Fruit fly (Drosophila melanogaster) whole organism, embryonic: ENCODE measurements around the gene CG32642.
A peak's percentile ranks its signal among the peaks of the same experiment; 100 is the strongest.

Source experiments
- B-H2 ChIP-seq: fragments of 200-800 bp; sonication (Bioruptor generic); optimal IDR thresholded peaks from 2 replicates; lab custom pipeline; 2018; ENCODE audit warnings: missing biosample characterization, mild to moderate bottlenecking, missing genetic modification characterization
- BEAF-32 ChIP-seq: fragments of 200-800 bp; sonication (Bioruptor generic); optimal IDR thresholded peaks from 3 replicates; lab custom pipeline; 2017; ENCODE audit warnings: missing biosample characterization, missing genetic modification characterization, mild to moderate bottlenecking, moderate library complexity, missing genetic modification reagents
- Blimp-1 ChIP-seq: fragments of 200-800 bp; sonication (Bioruptor generic); optimal IDR thresholded peaks from 3 replicates; lab custom pipeline; 2018; ENCODE audit warnings: missing biosample characterization, missing genetic modification characterization, mild to moderate bottlenecking, moderate library complexity, missing genetic modification reagents
- CG10267 ChIP-seq: fragments of 200-800 bp; sonication (Bioruptor generic); optimal IDR thresholded peaks from 2 replicates; lab custom pipeline; 2018; ENCODE audit warnings: missing biosample characterization, mild to moderate bottlenecking, missing genetic modification characterization, moderate library complexity
- CG10321 ChIP-seq: fragments of 200-800 bp; sonication (Bioruptor generic); IDR thresholded peaks from 2 replicates; pipeline ENCODE4 v1.3.6; 2022; ENCODE audit warnings: missing biosample characterization, missing genetic modification characterization
- CG11398 ChIP-seq: fragments of 200-800 bp; sonication (Bioruptor generic); optimal IDR thresholded peaks from 2 replicates; lab custom pipeline; 2016; ENCODE audit warnings: missing biosample characterization, missing genetic modification characterization
- CG11504 ChIP-seq: fragments of 200-800 bp; sonication (Bioruptor generic); optimal IDR thresholded peaks from 3 replicates; lab custom pipeline; 2019; ENCODE audit warnings: missing biosample characterization, mild to moderate bottlenecking, missing genetic modification characterization, moderate library complexity
- CG12219 ChIP-seq: fragments of 200-800 bp; sonication (Bioruptor generic); optimal IDR thresholded peaks from 3 replicates; lab custom pipeline; 2018; ENCODE audit warnings: missing biosample characterization, mild to moderate bottlenecking, missing genetic modification characterization
- CG12659 ChIP-seq: fragments of 200-800 bp; sonication (Bioruptor generic); optimal IDR thresholded peaks from 3 replicates; lab custom pipeline; 2017; ENCODE audit warnings: mild to moderate bottlenecking, missing biosample characterization, missing genetic modification reagents, missing genetic modification characterization
- CG15514 ChIP-seq: fragments of 200-800 bp; sonication (Bioruptor generic); optimal IDR thresholded peaks from 3 replicates; lab custom pipeline; 2017; ENCODE audit warnings: missing biosample characterization, missing genetic modification characterization, mild to moderate bottlenecking, moderate library complexity, missing genetic modification reagents
- CG15696 ChIP-seq: fragments of 200-800 bp; sonication (Bioruptor generic); optimal IDR thresholded peaks from 2 replicates; lab custom pipeline; 2019; ENCODE audit warnings: missing biosample characterization, mild to moderate bottlenecking, missing genetic modification characterization, moderate library complexity
- CG16863 ChIP-seq: fragments of 200-800 bp; sonication (Bioruptor generic); optimal IDR thresholded peaks from 3 replicates; lab custom pipeline; 2016; ENCODE audit warnings: missing biosample characterization, missing genetic modification characterization
- CG17912 ChIP-seq: fragments of 200-800 bp; sonication (Bioruptor generic); optimal IDR thresholded peaks from 2 replicates; lab custom pipeline; 2018; ENCODE audit warnings: missing biosample characterization, mild to moderate bottlenecking, missing genetic modification characterization
- CG1832 ChIP-seq: fragments of 200-800 bp; sonication (Bioruptor generic); optimal IDR thresholded peaks from 2 replicates; lab custom pipeline; 2017; ENCODE audit warnings: missing biosample characterization, mild to moderate bottlenecking, missing genetic modification characterization, inconsistent platforms
- CG2129 ChIP-seq: fragments of 200-800 bp; sonication (Bioruptor generic); IDR thresholded peaks from 2 replicates; pipeline ENCODE4 v1.3.6; 2022; ENCODE audit warnings: missing biosample characterization, missing genetic modification characterization; ENCODE audit not compliant: partially characterized antibody
- CG2199 ChIP-seq: fragments of 200-800 bp; sonication (Bioruptor generic); IDR thresholded peaks from 3 replicates; pipeline ENCODE4 v1.3.6; 2022; ENCODE audit warnings: missing biosample characterization, missing genetic modification characterization
- CG30403 ChIP-seq: fragments of 200-800 bp; sonication (Bioruptor generic); optimal IDR thresholded peaks from 3 replicates; lab custom pipeline; 2016; ENCODE audit warnings: missing biosample characterization, missing genetic modification characterization
- CG3163 ChIP-seq: fragments of 200-800 bp; sonication (Bioruptor generic); optimal IDR thresholded peaks from 3 replicates; lab custom pipeline; 2016; ENCODE audit warnings: missing biosample characterization, missing genetic modification characterization
- CG6765 ChIP-seq: fragments of 200-800 bp; sonication (Bioruptor generic); optimal IDR thresholded peaks from 3 replicates; lab custom pipeline; 2017; ENCODE audit warnings: missing biosample characterization, mild to moderate bottlenecking, missing genetic modification characterization
- CG7271 ChIP-seq: fragments of 200-800 bp; sonication (Bioruptor generic); optimal IDR thresholded peaks from 2 replicates; lab custom pipeline; 2018; ENCODE audit warnings: missing biosample characterization, mild to moderate bottlenecking, missing genetic modification characterization, moderate library complexity
- CG7372 ChIP-seq: fragments of 200-800 bp; sonication (Bioruptor generic); IDR thresholded peaks from 2 replicates; pipeline ENCODE4 v1.3.6; 2022; ENCODE audit warnings: missing biosample characterization, missing genetic modification characterization
- CG7839 ChIP-seq: fragments of 200-800 bp; sonication (Bioruptor generic); optimal IDR thresholded peaks from 3 replicates; lab custom pipeline; 2018; ENCODE audit warnings: missing biosample characterization, mild to moderate bottlenecking, missing genetic modification characterization, moderate library complexity
- CG7987 ChIP-seq: fragments of 200-800 bp; sonication (Bioruptor generic); optimal IDR thresholded peaks from 2 replicates; lab custom pipeline; 2018; ENCODE audit warnings: missing biosample characterization, mild to moderate bottlenecking, missing genetic modification characterization, moderate library complexity
- CG8478 ChIP-seq: fragments of >200 bp; optimal IDR thresholded peaks from 2 replicates; lab custom pipeline; 2018
- Chrac-16 ChIP-seq: fragments of 200-800 bp; sonication (Bioruptor generic); optimal IDR thresholded peaks from 3 replicates; lab custom pipeline; 2016; ENCODE audit warnings: missing biosample characterization, missing genetic modification characterization
- CoRest ChIP-seq: fragments of 200-800 bp; sonication (Bioruptor generic); optimal IDR thresholded peaks from 3 replicates; lab custom pipeline; 2018; ENCODE audit warnings: missing biosample characterization, mild to moderate bottlenecking, missing genetic modification characterization, moderate library complexity
- D19B ChIP-seq: fragments of 200-800 bp; sonication (Bioruptor generic); optimal IDR thresholded peaks from 2 replicates; lab custom pipeline; 2017; ENCODE audit warnings: missing biosample characterization, mild to moderate bottlenecking, missing genetic modification characterization
- Dip3 ChIP-seq: fragments of 200-800 bp; sonication (Bioruptor generic); optimal IDR thresholded peaks from 3 replicates; lab custom pipeline; 2016; ENCODE audit warnings: missing biosample characterization, missing genetic modification characterization
- Ets65A ChIP-seq: fragments of 200-800 bp; sonication (Bioruptor generic); peaks from one replicate; lab custom pipeline; 2016; ENCODE audit warnings: missing biosample characterization, missing genetic modification characterization
- Gug ChIP-seq: fragments of 200-800 bp; sonication (Bioruptor generic); IDR thresholded peaks from 4 replicates; pipeline ENCODE4 v1.3.6; 2022; ENCODE audit warnings: missing biosample characterization, missing genetic modification characterization
- HHEX ChIP-seq: fragments of 200-800 bp; sonication (Bioruptor generic); optimal IDR thresholded peaks from 3 replicates; lab custom pipeline; 2017; ENCODE audit warnings: missing biosample characterization, mild to moderate bottlenecking, missing genetic modification characterization, missing genetic modification reagents
- Jarid2 ChIP-seq: fragments of 200-800 bp; sonication (Bioruptor generic); optimal IDR thresholded peaks from 3 replicates; lab custom pipeline; 2017; ENCODE audit warnings: mild to moderate bottlenecking, missing biosample characterization, missing genetic modification reagents, missing genetic modification characterization
- Oli ChIP-seq: fragments of 200-800 bp; sonication (Bioruptor generic); optimal IDR thresholded peaks from 2 replicates; lab custom pipeline; 2018; ENCODE audit warnings: missing biosample characterization, mild to moderate bottlenecking, missing genetic modification characterization, moderate library complexity
- Ravus ChIP-seq: fragments of 200-800 bp; sonication (Bioruptor generic); IDR thresholded peaks from 2 replicates; pipeline ENCODE4 v1.3.6; 2022; ENCODE audit warnings: missing biosample characterization, missing genetic modification characterization
- Rx ChIP-seq: fragments of 200-800 bp; sonication (Bioruptor generic); IDR thresholded peaks from 2 replicates; pipeline ENCODE4 v1.3.6; 2022; ENCODE audit warnings: missing biosample characterization, missing genetic modification characterization
- Xbp1 ChIP-seq: fragments of 200-800 bp; sonication (Bioruptor generic); optimal IDR thresholded peaks from 3 replicates; lab custom pipeline; 2016; ENCODE audit warnings: missing biosample characterization, mild to moderate bottlenecking, missing genetic modification characterization
- cas ChIP-seq: fragments of 200-800 bp; sonication (Bioruptor generic); IDR thresholded peaks from 2 replicates; pipeline ENCODE4 v1.3.6; 2022; ENCODE audit warnings: missing biosample characterization, missing genetic modification characterization
- cato ChIP-seq: fragments of 200-800 bp; sonication (Bioruptor generic); optimal IDR thresholded peaks from 2 replicates; lab custom pipeline; 2016; ENCODE audit warnings: missing biosample characterization, missing genetic modification characterization, borderline replicate concordance
- fd96Cb ChIP-seq: fragments of 200-800 bp; sonication (Bioruptor generic); optimal IDR thresholded peaks from 2 replicates; lab custom pipeline; 2018; ENCODE audit warnings: missing biosample characterization, mild to moderate bottlenecking, missing genetic modification characterization, moderate library complexity
- grau ChIP-seq: fragments of 200-800 bp; optimal IDR thresholded peaks from 3 replicates; lab custom pipeline; 2019; ENCODE audit warnings: missing biosample characterization, mild to moderate bottlenecking, missing genetic modification characterization, moderate library complexity
- ind ChIP-seq: fragments of 200-800 bp; sonication (Bioruptor generic); optimal IDR thresholded peaks from 3 replicates; lab custom pipeline; 2016; ENCODE audit warnings: missing biosample characterization, missing genetic modification characterization
- inv ChIP-seq: fragments of 200-800 bp; sonication (Bioruptor generic); IDR thresholded peaks from 2 replicates; pipeline ENCODE4 v1.3.6; 2022; ENCODE audit warnings: missing biosample characterization, missing genetic modification characterization; ENCODE audit not compliant: partially characterized antibody
- jumu ChIP-seq: fragments of 200-800 bp; sonication (Bioruptor generic); optimal IDR thresholded peaks from 3 replicates; lab custom pipeline; 2016; ENCODE audit warnings: missing biosample characterization, missing genetic modification characterization
- pfk ChIP-seq: fragments of 200-800 bp; sonication (Bioruptor generic); optimal IDR thresholded peaks from 2 replicates; lab custom pipeline; 2018; ENCODE audit warnings: missing biosample characterization, mild to moderate bottlenecking, missing genetic modification characterization, moderate library complexity
- pros ChIP-seq: fragments of 200-800 bp; sonication (Bioruptor generic); optimal IDR thresholded peaks from 3 replicates; lab custom pipeline; 2019; ENCODE audit warnings: missing biosample characterization, mild to moderate bottlenecking, missing genetic modification characterization, moderate library complexity
- ranshi ChIP-seq: fragments of 200-800 bp; sonication (Bioruptor generic); IDR thresholded peaks from 2 replicates; pipeline ENCODE4 v1.3.6; 2022; ENCODE audit warnings: missing biosample characterization, missing genetic modification characterization
- sens-2 ChIP-seq: fragments of 200-800 bp; sonication (Bioruptor generic); IDR thresholded peaks from 2 replicates; pipeline ENCODE4 v1.3.6; 2022; ENCODE audit warnings: missing biosample characterization, missing genetic modification characterization
- shn ChIP-seq: fragments of 200-800 bp; sonication (Bioruptor generic); optimal IDR thresholded peaks from 3 replicates; lab custom pipeline; 2016; ENCODE audit warnings: missing biosample characterization, missing genetic modification characterization
- twi ChIP-seq: fragments of 200-800 bp; optimal IDR thresholded peaks from 2 replicates; lab custom pipeline; 2019; ENCODE audit warnings: missing biosample characterization, mild to moderate bottlenecking, missing genetic modification characterization, moderate library complexity
- wek ChIP-seq: fragments of 200-800 bp; sonication (Bioruptor generic); optimal IDR thresholded peaks from 3 replicates; lab custom pipeline; 2018; ENCODE audit warnings: missing biosample characterization, mild to moderate bottlenecking, missing genetic modification characterization, moderate library complexity
- yki ChIP-seq: fragments of >200 bp; optimal IDR thresholded peaks from 3 replicates; lab custom pipeline; 2018
- zfh1 ChIP-seq: fragments of 200-800 bp; sonication (Bioruptor generic); IDR thresholded peaks from 3 replicates; pipeline ENCODE4 v1.3.6; 2022; ENCODE audit warnings: missing biosample characterization, missing genetic modification characterization

Gene CG32642

DNA sequence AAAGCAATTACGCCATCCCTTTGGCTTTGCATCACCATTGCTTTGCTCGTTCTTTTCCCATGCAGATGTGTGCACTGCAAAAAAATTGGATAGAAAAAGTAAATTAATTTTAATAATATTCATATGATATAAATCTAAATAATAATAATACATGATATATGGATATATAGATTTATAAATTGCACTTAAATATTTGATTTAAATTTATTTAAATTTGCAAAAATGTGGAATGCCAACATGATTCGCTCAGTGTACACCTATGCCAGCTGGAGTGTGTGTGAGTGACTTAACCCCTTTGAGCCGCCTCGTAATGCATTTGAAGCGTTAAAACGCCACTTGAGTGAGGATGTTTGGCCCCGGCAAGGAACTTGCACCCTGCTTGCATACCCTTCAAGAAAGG is 45.3 kb upstream of the CG32642 start (continued):
- TF ChIP-seq Oli (no peak), CG15696 (tag; lab: Kevin White, UChicago) (peak; percentile 17), BEAF-32 (GFP tag; lab: Kevin White, UChicago) (no peak), CG2129 (GFP tag; lab: Robert Waterston, UW) (no peak), sens-2 (GFP tag; lab: Robert Waterston, UW) (no peak), Xbp1 (GFP tag; lab: Kevin White, UChicago) (peak; percentile 2), Dip3 (no peak), CG12659 (GFP tag; lab: Kevin White, UChicago) (no peak), CG11504 (peak; percentile 33), wek (GFP tag; lab: Kevin White, UChicago) (no peak), fd96Cb (tag; lab: Kevin White, UChicago) (peak; percentile 11), shn (no peak), CG7839 (tag; lab: Kevin White, UChicago) (peak; percentile 13), jumu (GFP tag; lab: Kevin White, UChicago) (no peak), CG30403 (GFP tag; lab: Kevin White, UChicago) (no peak), pfk (GFP tag; lab: Kevin White, UChicago) (no peak), ind (no peak), D19B (no peak), CG1832 (GFP tag; lab: Kevin White, UChicago) (no peak), CG2199 (no peak), cas (GFP tag; lab: Robert Waterston, UW) (no peak), Rx (no peak), HHEX (no peak), inv (GFP tag; lab: Robert Waterston, UW) (no peak), ranshi (GFP tag; lab: Robert Waterston, UW) (no peak), Ets65A (GFP tag; lab: Kevin White, UChicago) (peak; percentile 77), CG3163 (GFP tag; lab: Kevin White, UChicago) (no peak), CG12219 (GFP tag; lab: Kevin White, UChicago) (no peak), CoRest (tag; lab: Kevin White, UChicago) (no peak), CG10321 (no peak), CG7987 (no peak), yki (lab: Kevin White, UChicago) (no peak), Chrac-16 (GFP tag; lab: Kevin White, UChicago) (peak; percentile 3), Blimp-1 (peak; percentile 31), Gug (no peak), Jarid2 (GFP tag; lab: Kevin White, UChicago) (no peak), CG7372 (GFP tag; lab: Robert Waterston, UW) (no peak), CG8478 (lab: Kevin White, UChicago) (no peak), twi (tag; lab: Kevin White, UChicago) (no peak), Ravus (GFP tag; lab: Robert Waterston, UW) (no peak), zfh1 (GFP tag; lab: Robert Waterston, UW) (no peak), CG16863 (GFP tag; lab: Kevin White, UChicago) (no peak), CG11398 (GFP tag; lab: Kevin White, UChicago) (no peak), CG17912 (GFP tag; lab: Kevin White, UChicago) (no peak), CG15514 (no peak), CG6765 (GFP tag; lab: Kevin White, UChicago) (no peak), CG10267 (tag; lab: Kevin White, UChicago) (peak; percentile 2), B-H2 (GFP tag; lab: Kevin White, UChicago) (no peak), pros (no peak), grau (tag; lab: Kevin White, UChicago) (peak; percentile 29), cato (no peak), CG7271 (tag; lab: Kevin White, UChicago) (no peak)
